Worm (Caenorhabditis elegans) whole organism, L1 larva: Measurements from ENCODE around the gene Y39F10A.6.

ENCODE experiments used
- C04F5.9 ChIP-seq: sonication (generic microtip); optimal IDR thresholded peaks from 2 replicates; lab custom pipeline; 2016; ENCODE audit warnings: missing genetic modification characterization, missing compliant biosample characterization
- C16A3.4 ChIP-seq: fragments of 150-350 bp; optimal IDR thresholded peaks from 2 replicates; lab custom pipeline; 2014; ENCODE audit warnings: missing biosample characterization, missing genetic modification characterization
- F16B12.6 ChIP-seq: fragments of 150-350 bp; optimal IDR thresholded peaks from 2 replicates; lab custom pipeline; 2014; ENCODE audit warnings: missing biosample characterization, missing genetic modification characterization
- alr-1 ChIP-seq: fragments of 200-800 bp; sonication (Bioruptor generic); optimal IDR thresholded peaks from 2 replicates; lab custom pipeline; 2018; ENCODE audit warnings: borderline replicate concordance, mild to moderate bottlenecking, missing genetic modification characterization, missing compliant biosample characterization
- aly-2 ChIP-seq: fragments of 150-350 bp; optimal IDR thresholded peaks from 2 replicates; lab custom pipeline; 2014; ENCODE audit warnings: missing biosample characterization, missing genetic modification characterization
- ceh-63 ChIP-seq: fragments of 200-800 bp; sonication (Bioruptor generic); optimal IDR thresholded peaks from 2 replicates; lab custom pipeline; 2018; ENCODE audit warnings: mild to moderate bottlenecking, missing genetic modification characterization, missing compliant biosample characterization
- ceh-82 ChIP-seq, 3 experiments: fragments of 150-350 bp in 1 of 3; sonication (generic microtip) in 2 of 3; optimal IDR thresholded peaks; 2 replicates each; lab custom pipeline; 2014 to 2017; ENCODE audit warnings: missing biosample characterization in 3 of 3, missing genetic modification characterization in 3 of 3
- ceh-88 ChIP-seq: fragments of 200-800 bp; sonication (Bioruptor generic); IDR thresholded peaks from 2 replicates; pipeline ENCODE4 v1.3.6; 2022; ENCODE audit warnings: missing genetic modification characterization, missing compliant biosample characterization
- ces-1 ChIP-seq: fragments of 150-350 bp; optimal IDR thresholded peaks from 2 replicates; lab custom pipeline; 2014; ENCODE audit warnings: missing biosample characterization, missing genetic modification reagents, missing genetic modification characterization
- dpl-1 ChIP-seq, 3 experiments: fragments of 150-350 bp in 2 of 3; sonication (generic microtip) in 1 of 3; optimal IDR thresholded peaks; 2 replicates each; lab custom pipeline; 2014 to 2017; ENCODE audit warnings: missing biosample characterization in 3 of 3, missing genetic modification characterization in 3 of 3, missing genetic modification reagents in 3 of 3
- efl-3 ChIP-seq: fragments of 200-800 bp; sonication (Bioruptor generic); optimal IDR thresholded peaks from 2 replicates; lab custom pipeline; 2018; ENCODE audit warnings: mild to moderate bottlenecking, missing genetic modification characterization, missing compliant biosample characterization
- fkh-10 ChIP-seq: sonication (generic microtip); optimal IDR thresholded peaks from 2 replicates; lab custom pipeline; 2017; ENCODE audit warnings: missing biosample characterization, missing genetic modification reagents, missing genetic modification characterization
- fos-1 ChIP-seq: fragments of 150-350 bp; optimal IDR thresholded peaks from 2 replicates; lab custom pipeline; 2014; ENCODE audit warnings: missing biosample characterization, missing genetic modification characterization
- grh-1 ChIP-seq: fragments of 200-800 bp; sonication (Bioruptor generic); IDR thresholded peaks from 2 replicates; pipeline ENCODE4 v1.3.6; 2022; ENCODE audit warnings: missing genetic modification reagents, missing genetic modification characterization, missing compliant biosample characterization
- hpl-2 ChIP-seq: fragments of 150-350 bp; optimal IDR thresholded peaks from 2 replicates; lab custom pipeline; 2014; ENCODE audit warnings: missing biosample characterization, missing genetic modification reagents, missing genetic modification characterization
- lin-13 ChIP-seq: fragments of 150-350 bp; optimal IDR thresholded peaks from 2 replicates; lab custom pipeline; 2014; ENCODE audit warnings: missing biosample characterization, missing genetic modification reagents, missing genetic modification characterization
- lin-15B ChIP-seq: fragments of 150-350 bp; sonication (generic microtip); optimal IDR thresholded peaks from 3 replicates; lab custom pipeline; 2014; ENCODE audit warnings: missing biosample characterization, missing genetic modification characterization
- lin-39 ChIP-seq: fragments of 150-350 bp; optimal IDR thresholded peaks from 2 replicates; lab custom pipeline; 2014; ENCODE audit warnings: missing biosample characterization, missing genetic modification reagents, missing genetic modification characterization
- mef-2 ChIP-seq: fragments of 150-350 bp; optimal IDR thresholded peaks from 2 replicates; lab custom pipeline; 2014; ENCODE audit warnings: missing biosample characterization, missing genetic modification characterization
- mep-1 ChIP-seq: fragments of 150-350 bp; optimal IDR thresholded peaks from 2 replicates; lab custom pipeline; 2014; ENCODE audit warnings: missing biosample characterization, missing genetic modification characterization
- nhr-12 ChIP-seq: sonication (generic microtip); optimal IDR thresholded peaks from 2 replicates; lab custom pipeline; 2017; ENCODE audit warnings: missing biosample characterization, missing genetic modification characterization
- nhr-19 ChIP-seq: fragments of 200-800 bp; sonication (Bioruptor generic); conservative IDR thresholded peaks from 2 replicates; pipeline ENCODE4 v1.3.6; 2022; ENCODE audit warnings: missing genetic modification characterization, missing compliant biosample characterization
- nhr-20 ChIP-seq: sonication (generic microtip); optimal IDR thresholded peaks from 2 replicates; lab custom pipeline; 2016; ENCODE audit warnings: mild to moderate bottlenecking, missing genetic modification characterization, missing compliant biosample characterization
- nhr-76 ChIP-seq: sonication (generic microtip); optimal IDR thresholded peaks from 2 replicates; lab custom pipeline; 2017; ENCODE audit warnings: missing biosample characterization, missing genetic modification characterization
- nhr-85 ChIP-seq: sonication (generic microtip); peaks from one replicate; lab custom pipeline; 2016; ENCODE audit warnings: missing genetic modification characterization, inconsistent platforms, missing compliant biosample characterization
- pag-3 ChIP-seq: sonication (generic microtip); optimal IDR thresholded peaks from 2 replicates; lab custom pipeline; 2017; ENCODE audit warnings: missing genetic modification characterization, mild to moderate bottlenecking, missing compliant biosample characterization, antibody characterized with exemption, borderline replicate concordance; ENCODE audit not compliant: insufficient read depth
- snu-23 ChIP-seq: sonication (generic microtip); optimal IDR thresholded peaks from 2 replicates; lab custom pipeline; 2016; ENCODE audit warnings: missing genetic modification characterization, missing compliant biosample characterization
- tlp-1 ChIP-seq: fragments of 150-350 bp; optimal IDR thresholded peaks from 2 replicates; lab custom pipeline; 2014; ENCODE audit warnings: missing biosample characterization, missing genetic modification characterization
- unc-30 ChIP-seq: sonication (generic microtip); optimal IDR thresholded peaks from 2 replicates; lab custom pipeline; 2017; ENCODE audit warnings: missing biosample characterization, missing genetic modification characterization
- unc-62 ChIP-seq: fragments of 150-350 bp; optimal IDR thresholded peaks from 2 replicates; lab custom pipeline; 2014; ENCODE audit warnings: missing biosample characterization, missing genetic modification reagents, missing genetic modification characterization
- unc-98 ChIP-seq: fragments of 200-800 bp; sonication (Bioruptor generic); IDR thresholded peaks from 2 replicates; pipeline ENCODE4 v1.3.6; 2022; ENCODE audit warnings: missing genetic modification characterization, missing compliant biosample characterization
- xbp-1 ChIP-seq: sonication (generic microtip); optimal IDR thresholded peaks from 2 replicates; lab custom pipeline; 2016; ENCODE audit warnings: missing genetic modification characterization, missing compliant biosample characterization
- zip-4 ChIP-seq: fragments of 200-800 bp; sonication (Bioruptor generic); optimal IDR thresholded peaks from 2 replicates; lab custom pipeline; 2018; ENCODE audit warnings: mild to moderate bottlenecking, missing genetic modification characterization, moderate library complexity, missing compliant biosample characterization

Gene Y39F10A.6

ce11 chrII:814737-815136 lies 31.3 kb upstream of the Y39F10A.6 start, which contains the start of gene msrp-3:
Gene msrp-3, minus strand, starts transcription at chrII:814837.
- TF ChIP-seq alr-1 (tag; lab: Kevin White, UChicago) (no peak), ceh-82 (tag; optimal IDR thresholded peaks at IDR 0.05; lab: Kevin White, UChicago) (no peak), ceh-88 (GFP tag; lab: Robert Waterston, UW) (no peak)

DNA sequence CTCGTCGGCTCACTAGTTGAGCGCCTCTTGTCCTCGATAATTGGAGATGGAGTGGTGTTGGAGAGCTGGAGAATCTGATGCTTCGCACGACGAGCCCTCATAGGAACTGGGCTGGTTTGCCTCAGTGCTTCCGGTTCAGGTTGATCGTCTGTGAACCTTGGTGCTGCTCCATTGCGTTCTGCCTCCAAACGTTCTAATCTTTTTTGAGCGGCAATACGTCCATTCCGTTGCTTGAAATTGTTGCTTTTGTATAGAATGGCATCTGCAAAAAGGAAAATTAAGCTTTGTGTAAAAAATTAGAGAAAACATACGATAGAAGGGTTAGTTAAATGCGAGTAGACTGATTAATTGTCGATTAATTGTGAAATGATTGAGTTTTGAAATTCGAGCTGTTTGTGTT lies 29.5 kb upstream of the Y39F10A.6 start, which contains the start of gene F46F5.5:
Gene F46F5.5, minus strand, starts transcription at position 101 of the 400 bp plus-strand sequence.
- TF ChIP-seq snu-23 (GFP tag; lab: Kevin White, UChicago) (no peak), tlp-1 (tag; lab: Kevin White, UChicago) (no peak), hpl-2 (GFP tag; lab: Kevin White, UChicago) (no peak), unc-62 (GFP tag; lab: Kevin White, UChicago) (no peak), ceh-63 (GFP tag; lab: Kevin White, UChicago) (no peak), unc-30 (tag; lab: Kevin White, UChicago) (no peak), lin-13 (no peak), xbp-1 (tag; lab: Kevin White, UChicago) (no peak), grh-1 (GFP tag; lab: Robert Waterston, UW) (no peak), fkh-10 (GFP tag; lab: Kevin White, UChicago) (no peak), efl-3 (GFP tag; lab: Kevin White, UChicago) (no peak)

ce11 chrII:808457-808856 lies 25.0 kb upstream of the Y39F10A.6 start, which contains the start of gene F46F5.11:
Gene F46F5.11, plus strand, starts transcription at chrII:808757.
- TF ChIP-seq nhr-12 (no peak), nhr-20 (no peak), hpl-2 (GFP tag; lab: Kevin White, UChicago) (no peak), F16B12.6 (tag; lab: Kevin White, UChicago) (no peak), efl-3 (GFP tag; lab: Kevin White, UChicago) (no peak), ceh-82 (tag; optimal IDR thresholded peaks at IDR 0.05; lab: Kevin White, UChicago) (no peak), unc-98 (GFP tag; lab: Robert Waterston, UW) (no peak), mep-1 (tag; lab: Kevin White, UChicago) (no peak), snu-23 (GFP tag; lab: Kevin White, UChicago) (no peak), zip-4 (GFP tag; lab: Kevin White, UChicago) (no peak)
- TF ChIP-seq, all 84 proteins: peak for 0

ce11 chrII:803009-803408 lies 19.6 kb upstream of the Y39F10A.6 start, which contains the start of gene F46F5.13:
Gene F46F5.13, plus strand, starts transcription at chrII:803309.
- no peak for TF ChIP-seq aly-2 (tag; lab: Kevin White, UChicago)
- no peak for TF ChIP-seq unc-30 (tag; lab: Kevin White, UChicago)
- TF ChIP-seq C16A3.4 (tag; lab: Kevin White, UChicago): no peak
- TF ChIP-seq ces-1 (GFP tag; lab: Kevin White, UChicago): no peak
- no peak for TF ChIP-seq lin-15B (tag; lab: Kevin White, UChicago)
- no peak for TF ChIP-seq nhr-76 (tag; lab: Kevin White, UChicago)
- TF ChIP-seq nhr-19 (GFP tag; lab: Robert Waterston, UW): no peak
- no peak for TF ChIP-seq fos-1
- TF ChIP-seq, all 84 proteins: peak for 0

- TF ChIP-seq C04F5.9 (tag; lab: Kevin White, UChicago) (no peak), pag-3 (tag; lab: Kevin White, UChicago) (no peak), fos-1 (no peak), dpl-1 (GFP tag; optimal IDR thresholded peaks at IDR 0.05; lab: Kevin White, UChicago) (no peak)
Measured at ce11 chrII:799700-800099, 16.3 kb upstream of the Y39F10A.6 start, which contains the start of gene F46F5.14. Gene F46F5.14, plus strand, starts transcription at chrII:800000.

- TF ChIP-seq aly-2 (tag; lab: Kevin White, UChicago) (no peak), mef-2 (no peak), unc-62 (GFP tag; lab: Kevin White, UChicago) (no peak), nhr-85 (tag; lab: Kevin White, UChicago) (no peak), ceh-88 (GFP tag; lab: Robert Waterston, UW) (no peak), lin-39 (tag; lab: Kevin White, UChicago) (no peak)
- TF ChIP-seq, all 84 proteins: peak for 0
Measured at ce11 chrII:797445-797844, 14.0 kb upstream of the Y39F10A.6 start.
